Worm (Caenorhabditis elegans): ENCODE data around the gene cah-2.

The cah-2 gene

DNA sequence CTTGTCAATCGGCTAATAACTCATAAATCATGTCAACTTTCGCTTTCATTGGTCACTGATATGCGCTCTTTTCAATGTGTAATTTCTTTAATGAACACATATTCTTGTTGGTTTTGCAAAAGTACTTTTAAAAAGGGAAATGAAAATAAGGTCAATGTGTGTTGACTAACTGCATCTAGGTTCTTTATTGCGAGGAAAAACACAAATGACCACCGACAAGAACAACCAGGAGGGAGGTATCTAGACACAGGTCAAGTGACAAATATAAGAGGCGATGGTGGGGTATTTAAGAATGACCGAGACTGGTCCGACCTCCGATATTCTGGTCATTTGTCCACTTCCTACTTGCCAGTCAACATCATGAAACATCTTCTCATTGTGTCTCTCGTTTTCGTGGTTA, 13.2 kb upstream of the cah-2 start, which contains the start of gene spi-1:
Gene spi-1, plus strand, starts transcription at position 178 of the 400 bp plus-strand sequence.
- TF ChIP-seq ets-4 (tag; optimal IDR thresholded peaks at IDR 0.05) (no peak), C08G9.2 (tag; optimal IDR thresholded peaks at IDR 0.05) (no peak)

DNA sequence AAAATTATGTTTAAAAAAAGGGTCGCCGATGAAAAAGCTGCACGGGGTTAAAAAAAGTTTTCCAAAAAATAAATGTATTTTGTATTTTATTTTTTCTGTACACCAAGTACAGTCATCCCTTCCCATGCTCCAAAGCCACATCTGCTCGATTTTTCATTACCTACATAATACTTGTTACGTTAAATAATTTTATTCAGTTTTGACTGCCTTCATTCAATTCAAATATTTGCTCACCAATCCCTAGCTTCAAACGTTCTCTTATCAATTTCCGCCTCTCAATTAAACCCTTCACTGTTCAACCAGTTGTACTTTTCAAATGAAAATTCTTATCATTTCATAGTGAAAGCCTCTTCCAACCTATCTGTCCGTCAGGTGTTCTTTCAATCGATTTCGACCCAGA, 11.2 kb upstream of the cah-2 start, which contains the start of gene R10H1.1:
Gene R10H1.1, plus strand, starts transcription at position 301 of the 400 bp plus-strand sequence.
- TF ChIP-seq sox-4 (tag; optimal IDR thresholded peaks at IDR 0.05) = no peak
- no peak for TF ChIP-seq hlh-30 (tag; optimal IDR thresholded peaks at IDR 0.05; ENCODE audit: insufficient read depth)
- TF ChIP-seq dmd-4 (tag; optimal IDR thresholded peaks at IDR 0.05; ENCODE audit: borderline replicate concordance) = no peak
- TF ChIP-seq lin-11 (tag; optimal IDR thresholded peaks at IDR 0.05) = no peak
- no peak for TF ChIP-seq nhr-232 (tag; optimal IDR thresholded peaks at IDR 0.05)
- TF ChIP-seq elt-4 (tag; optimal IDR thresholded peaks at IDR 0.05) = no peak
- no peak for TF ChIP-seq fax-1 (tag; optimal IDR thresholded peaks at IDR 0.05)
- no peak for TF ChIP-seq tbx-2 (tag; optimal IDR thresholded peaks at IDR 0.05)
- TF ChIP-seq ahr-1 (tag; optimal IDR thresholded peaks at IDR 0.05) = no peak
- no peak for TF ChIP-seq pros-1 (tag; optimal IDR thresholded peaks at IDR 0.05)
- TF ChIP-seq ceh-30 (tag; optimal IDR thresholded peaks at IDR 0.05) = no peak

DNA sequence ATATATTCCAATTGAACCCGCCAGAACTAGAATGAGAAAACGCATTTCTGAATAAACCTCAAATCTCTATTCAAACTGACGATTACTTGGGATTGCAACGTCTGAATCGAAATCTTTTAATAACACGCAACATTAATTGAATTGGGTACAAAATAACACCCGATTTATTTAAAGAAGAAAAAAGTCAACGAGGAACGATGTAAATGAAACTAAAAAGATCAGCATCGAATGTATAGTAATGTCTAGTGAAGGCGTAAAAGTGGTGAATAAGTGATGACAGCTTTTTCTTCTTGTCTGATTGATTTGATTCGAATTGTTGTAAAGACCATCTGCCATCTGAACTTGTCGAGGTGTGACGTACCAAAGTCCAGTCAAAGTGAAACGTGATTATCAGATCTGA, 10.7 kb upstream of the cah-2 start, which contains the start of gene nas-23:
Gene nas-23, minus strand, starts transcription at position 101 of the 400 bp plus-strand sequence.
- TF ChIP-seq ceh-19 (GFP tag; optimal IDR thresholded peaks at IDR 0.05) (no peak), nhr-232 (tag; optimal IDR thresholded peaks at IDR 0.05) (no peak), odd-2 (tag; optimal IDR thresholded peaks at IDR 0.05) (no peak), ceh-48 (tag; optimal IDR thresholded peaks at IDR 0.05) (no peak), pax-1 (tag; optimal IDR thresholded peaks at IDR 0.05) (no peak), unc-86 (tag; optimal IDR thresholded peaks at IDR 0.05) (no peak), Y22D7AL.16 (tag; optimal IDR thresholded peaks at IDR 0.05) (no peak)

DNA sequence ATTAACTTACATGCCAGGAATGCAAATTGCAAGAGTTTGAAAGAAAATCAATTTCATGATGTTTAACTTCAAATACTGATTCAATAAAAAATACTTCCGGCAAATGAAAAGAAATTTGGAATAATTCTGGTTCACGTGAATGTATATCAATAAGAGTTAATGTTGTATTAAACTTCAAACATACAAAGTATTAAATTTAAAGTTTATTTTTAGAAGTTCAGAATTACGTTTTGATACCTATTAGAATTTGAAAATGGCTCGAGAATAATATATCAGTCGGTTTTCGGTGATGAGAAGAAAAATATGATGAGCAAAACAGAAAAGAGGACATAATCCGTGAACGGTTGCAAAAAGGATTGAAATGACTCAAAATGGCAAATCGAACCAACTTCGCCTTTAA, 6.7 kb upstream of the cah-2 start, which contains the start of gene D1022.9:
Gene D1022.9, minus strand, starts transcription at position 101 of the 400 bp plus-strand sequence.
- no peak for TF ChIP-seq unc-42 (tag; optimal IDR thresholded peaks at IDR 0.05)
- TF ChIP-seq ceh-6 (GFP tag; optimal IDR thresholded peaks at IDR 0.05) = no peak
- TF ChIP-seq dve-1 (tag; optimal IDR thresholded peaks at IDR 0.05) = no peak
- TF ChIP-seq ahr-1 (tag; optimal IDR thresholded peaks at IDR 0.05) = no peak
- no peak for TF ChIP-seq C38D4.7 (GFP tag; optimal IDR thresholded peaks at IDR 0.05)
- no peak for TF ChIP-seq ceh-31 (tag; optimal IDR thresholded peaks at IDR 0.05)
- TF ChIP-seq Y22D7AL.16 (tag; optimal IDR thresholded peaks at IDR 0.05) = no peak
- no peak for TF ChIP-seq lim-6 (tag; optimal IDR thresholded peaks at IDR 0.05)
- no peak for TF ChIP-seq che-1 (tag; optimal IDR thresholded peaks at IDR 0.05)
- no peak for TF ChIP-seq unc-86 (tag; optimal IDR thresholded peaks at IDR 0.05)
- no peak for TF ChIP-seq pha-2 (tag; optimal IDR thresholded peaks at IDR 0.05)
- no peak for TF ChIP-seq pag-3 (tag; optimal IDR thresholded peaks at IDR 0.05; ENCODE audit: borderline replicate concordance)
- no peak for TF ChIP-seq ceh-48 (tag; optimal IDR thresholded peaks at IDR 0.05)

DNA sequence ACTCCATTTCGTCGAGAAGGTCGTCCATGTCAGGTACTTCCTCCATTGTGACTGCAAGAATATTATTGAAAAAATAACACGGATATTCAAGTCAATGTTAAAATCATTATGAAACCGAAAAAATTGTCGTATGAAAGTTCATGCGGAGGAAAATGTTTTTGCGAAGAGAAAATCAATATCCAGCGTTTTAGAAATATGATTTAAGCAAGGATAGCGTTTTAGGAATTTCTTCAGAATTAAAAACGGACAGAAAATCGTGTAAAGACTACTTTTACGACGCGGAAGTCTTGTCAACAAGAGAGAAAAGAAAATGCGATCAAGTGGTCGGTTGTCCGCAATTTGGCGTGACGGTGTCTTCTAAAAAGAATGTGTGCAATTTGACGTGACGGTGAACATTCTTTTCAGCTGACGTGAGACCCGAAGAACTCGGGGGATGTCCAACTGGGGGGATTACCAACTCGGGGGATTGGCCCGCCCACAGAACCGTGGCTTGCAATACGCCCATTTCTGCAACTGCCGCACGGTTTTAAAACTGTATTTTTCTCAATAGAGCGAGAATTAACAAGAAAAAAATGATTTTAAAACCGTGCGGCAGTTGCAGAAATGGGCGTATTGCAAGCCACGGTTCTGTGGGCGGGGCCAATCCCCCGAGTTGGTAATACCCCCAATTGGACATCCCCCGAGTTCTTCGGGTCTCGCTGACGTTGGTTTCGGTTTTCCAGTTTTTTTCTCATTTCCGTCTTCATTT, 4.2 kb downstream of the cah-2 start, which contains the start of the genes aka-1 and ubc-6:
Gene aka-1, minus strand, starts transcription at position 51 of the 748 bp plus-strand sequence.
Gene ubc-6, plus strand, starts transcription at position 701 of the 748 bp plus-strand sequence.
- peak; percentile 78 for TF ChIP-seq unc-42 (tag; optimal IDR thresholded peaks at IDR 0.05)
- peak; percentile 63 for TF ChIP-seq dmd-4 (tag; optimal IDR thresholded peaks at IDR 0.05; ENCODE audit: borderline replicate concordance)
- no peak for TF ChIP-seq C38D4.7 (GFP tag; optimal IDR thresholded peaks at IDR 0.05)
- TF ChIP-seq ceh-34 (tag; optimal IDR thresholded peaks at IDR 0.05) = peak; percentile 70
- TF ChIP-seq ceh-45 (GFP tag; IDR thresholded peaks at IDR 0.05) = peak; percentile 44; the same call in 1 of the 2 replicates
- TF ChIP-seq ceh-31 (tag; optimal IDR thresholded peaks at IDR 0.05) = peak; percentile 93
- TF ChIP-seq pqm-1 (tag; optimal IDR thresholded peaks at IDR 0.05) = peak; percentile 42
- TF ChIP-seq hlh-8 (tag; optimal IDR thresholded peaks at IDR 0.05) = peak; percentile 53
- peak; percentile 13 for TF ChIP-seq gmeb-2 (tag; optimal IDR thresholded peaks at IDR 0.05)
- no peak for TF ChIP-seq npax-4 (tag; optimal IDR thresholded peaks at IDR 0.05)
- peak; percentile 84 for TF ChIP-seq ref-2 (tag; optimal IDR thresholded peaks at IDR 0.05)
- peak; percentile 90 for TF ChIP-seq tbx-2 (tag; optimal IDR thresholded peaks at IDR 0.05)
- no peak for TF ChIP-seq elt-2 (tag; optimal IDR thresholded peaks at IDR 0.05)
- no peak for TF ChIP-seq ceh-22 (tag; optimal IDR thresholded peaks at IDR 0.05)
- peak; percentile 64 for TF ChIP-seq lim-6 (tag; optimal IDR thresholded peaks at IDR 0.05)
- no peak for TF ChIP-seq pha-2 (tag; optimal IDR thresholded peaks at IDR 0.05)
- peak; percentile 55 for TF ChIP-seq tbx-7 (tag; optimal IDR thresholded peaks at IDR 0.05)
- TF ChIP-seq nfya-1 (tag; optimal IDR thresholded peaks at IDR 0.05) = peak; percentile 64
- 0 out of 2 replicates have a peak, but pooled peaks have one; percentile 17 for TF ChIP-seq unc-3 (GFP tag; conservative IDR thresholded peaks at IDR 0.05)
- TF ChIP-seq unc-3 (tag; optimal IDR thresholded peaks at IDR 0.05) = no peak
- TF ChIP-seq ceh-14 (tag; optimal IDR thresholded peaks at IDR 0.05) = peak; percentile 72
- no peak for TF ChIP-seq hlh-13 (GFP tag; optimal IDR thresholded peaks at IDR 0.05)

All from whole organism, late embryonic.